Fruit fly (Drosophila melanogaster): ENCODE data around the gene sim.

DNA sequence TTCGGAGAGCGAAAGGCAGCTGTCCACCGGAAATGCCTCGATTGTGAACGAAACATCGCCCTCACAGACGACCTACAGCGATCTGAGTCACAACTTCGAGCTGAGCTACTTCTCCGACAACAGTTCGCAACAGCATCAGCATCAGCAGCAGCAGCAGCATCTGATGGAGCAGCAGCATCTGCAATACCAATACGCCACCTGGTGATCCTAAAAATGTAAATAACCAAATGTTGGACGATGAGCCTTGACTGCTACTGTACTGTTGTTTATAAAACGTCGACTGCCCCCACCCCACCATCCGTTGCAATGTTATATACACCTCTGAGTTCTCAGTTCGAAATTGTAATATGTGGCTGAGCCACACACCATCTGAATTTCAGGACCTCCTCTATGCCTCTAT, 19.7 kb downstream of the sim start:
- TF ChIP-seq Myc (optimal IDR thresholded peaks at IDR 0.05): no peak
- TF ChIP-seq insv (optimal IDR thresholded peaks at IDR 0.05): no peak
- no peak for TF ChIP-seq h (optimal IDR thresholded peaks at IDR 0.05)
- TF ChIP-seq ttk (optimal IDR thresholded peaks at IDR 0.05): no peak
